Worm (Caenorhabditis elegans) whole organism, young adult: ENCODE data around the gene C15C8.7.

Source experiments
- B0019.2 ChIP-seq: fragments of 200-800 bp; sonication (Bioruptor generic); conservative IDR thresholded peaks from 2 replicates; pipeline ENCODE4 v1.3.6; 2022; ENCODE audit warnings: missing genetic modification reagents, missing genetic modification characterization, missing compliant biosample characterization
- F10E7.11 ChIP-seq: sonication (generic microtip); optimal IDR thresholded peaks from 2 replicates; lab custom pipeline; 2017; ENCODE audit warnings: mild to moderate bottlenecking, missing genetic modification characterization, moderate library complexity, missing compliant biosample characterization
- F22D6.2 ChIP-seq: sonication (generic microtip); optimal IDR thresholded peaks from 2 replicates; lab custom pipeline; 2016; ENCODE audit warnings: mild to moderate bottlenecking, missing genetic modification characterization, missing compliant biosample characterization
- F23B12.7 ChIP-seq: sonication (generic microtip); optimal IDR thresholded peaks from 2 replicates; lab custom pipeline; 2017; ENCODE audit warnings: missing genetic modification characterization, mild to moderate bottlenecking, missing compliant biosample characterization, antibody characterized with exemption, moderate library complexity; ENCODE audit not compliant: insufficient read depth
- F33H1.4 ChIP-seq: fragments of 200-800 bp; sonication (Bioruptor generic); IDR thresholded peaks from 2 replicates; pipeline ENCODE4 v1.3.6; 2022; ENCODE audit warnings: missing genetic modification reagents, missing genetic modification characterization, missing compliant biosample characterization
- F39B2.1 ChIP-seq: fragments of 200-800 bp; sonication (Bioruptor generic); IDR thresholded peaks from 2 replicates; pipeline ENCODE4 v1.3.6; 2022; ENCODE audit warnings: missing genetic modification reagents, missing genetic modification characterization, missing compliant biosample characterization
- F55B11.4 ChIP-seq: sonication (generic microtip); optimal IDR thresholded peaks from 2 replicates; lab custom pipeline; 2016; ENCODE audit warnings: missing compliant biosample characterization, missing genetic modification characterization, borderline replicate concordance; ENCODE audit not compliant: insufficient read depth
- F57C9.4 ChIP-seq: sonication (generic microtip); optimal IDR thresholded peaks from 2 replicates; lab custom pipeline; 2017; ENCODE audit warnings: mild to moderate bottlenecking, missing genetic modification characterization, missing compliant biosample characterization
- T07F8.4 ChIP-seq: sonication (generic microtip); optimal IDR thresholded peaks from 2 replicates; lab custom pipeline; 2016; ENCODE audit warnings: mild to moderate bottlenecking, missing genetic modification characterization, moderate library complexity, missing compliant biosample characterization
- Y67H2A.10 ChIP-seq: fragments of 200-800 bp; sonication (Bioruptor generic); conservative IDR thresholded peaks from 2 replicates; pipeline ENCODE4 v1.3.6; 2022; ENCODE audit warnings: missing genetic modification reagents, missing genetic modification characterization, missing compliant biosample characterization
- Y79H2A.3 ChIP-seq: fragments of 200-800 bp; sonication (Bioruptor generic); conservative IDR thresholded peaks from 2 replicates; pipeline ENCODE4 v1.3.6; 2022; ENCODE audit warnings: missing genetic modification reagents, missing genetic modification characterization, missing compliant biosample characterization
- ZK185.1 ChIP-seq: sonication (generic microtip); optimal IDR thresholded peaks from 2 replicates; lab custom pipeline; 2016; ENCODE audit warnings: mild to moderate bottlenecking, missing genetic modification characterization, missing compliant biosample characterization; ENCODE audit not compliant: poor library complexity, severe bottlenecking
- ama-1 ChIP-seq, 3 experiments: fragments of 150-350 bp in 1 of 3; sonication (generic microtip) in 2 of 3; optimal IDR thresholded peaks; 2 replicates each; lab custom pipeline; 2014 to 2018; ENCODE audit warnings: missing biosample characterization in 2 of 3, missing genetic modification characterization in 2 of 3, missing genetic modification reagents in 2 of 3
- ccch-3 ChIP-seq: fragments of 200-800 bp; sonication (Bioruptor generic); optimal IDR thresholded peaks from 2 replicates; lab custom pipeline; 2018; ENCODE audit warnings: mild to moderate bottlenecking, missing genetic modification characterization, missing compliant biosample characterization
- ceh-100 ChIP-seq: fragments of 200-800 bp; sonication (Bioruptor generic); IDR thresholded peaks from 2 replicates; pipeline ENCODE4 v1.3.6; 2022; ENCODE audit warnings: missing genetic modification reagents, missing genetic modification characterization, missing compliant biosample characterization
- ceh-27 ChIP-seq: fragments of 200-800 bp; sonication (Bioruptor generic); optimal IDR thresholded peaks from 2 replicates; lab custom pipeline; 2018; ENCODE audit warnings: mild to moderate bottlenecking, missing genetic modification characterization, moderate library complexity, missing compliant biosample characterization
- ceh-40 ChIP-seq: fragments of 200-800 bp; sonication (Bioruptor generic); IDR thresholded peaks from 2 replicates; pipeline ENCODE4 v1.3.6; 2022; ENCODE audit warnings: missing genetic modification characterization, missing compliant biosample characterization
- ceh-58 ChIP-seq: fragments of 200-800 bp; sonication (Bioruptor generic); IDR thresholded peaks from 2 replicates; pipeline ENCODE4 v1.3.6; 2022; ENCODE audit warnings: missing genetic modification characterization, missing compliant biosample characterization
- ceh-79 ChIP-seq: sonication (generic microtip); optimal IDR thresholded peaks from 2 replicates; lab custom pipeline; 2017; ENCODE audit warnings: mild to moderate bottlenecking, missing genetic modification characterization, missing compliant biosample characterization
- die-1 ChIP-seq: sonication (generic microtip); optimal IDR thresholded peaks from 2 replicates; lab custom pipeline; 2016; ENCODE audit warnings: missing genotype, mild to moderate bottlenecking, missing genetic modification characterization, missing compliant biosample characterization
- dpff-1 ChIP-seq: sonication (generic microtip); optimal IDR thresholded peaks from 2 replicates; lab custom pipeline; 2017; ENCODE audit warnings: mild to moderate bottlenecking, missing genetic modification characterization, missing compliant biosample characterization
- fkh-3 ChIP-seq: sonication (generic microtip); optimal IDR thresholded peaks from 2 replicates; lab custom pipeline; 2016; ENCODE audit warnings: mild to moderate bottlenecking, missing genetic modification characterization, missing compliant biosample characterization
- gei-17 ChIP-seq: fragments of 200-800 bp; sonication (Bioruptor generic); optimal IDR thresholded peaks from 2 replicates; lab custom pipeline; 2018; ENCODE audit warnings: mild to moderate bottlenecking, missing genetic modification characterization, missing compliant biosample characterization
- hmg-1.2 ChIP-seq: fragments of 200-800 bp; sonication (Bioruptor generic); IDR thresholded peaks from 2 replicates; pipeline ENCODE4 v1.3.6; 2022; ENCODE audit warnings: missing genetic modification reagents, missing genetic modification characterization, missing compliant biosample characterization
- hrde-1 ChIP-seq: sonication (generic microtip); optimal IDR thresholded peaks from 2 replicates; lab custom pipeline; 2016; ENCODE audit warnings: missing genetic modification characterization, mild to moderate bottlenecking, missing compliant biosample characterization, moderate library complexity, missing genotype, missing genetic modification reagents, borderline replicate concordance
- let-526 ChIP-seq: fragments of 200-800 bp; sonication (Bioruptor generic); IDR thresholded peaks from 2 replicates; pipeline ENCODE4 v1.3.6; 2022; ENCODE audit warnings: missing genetic modification reagents, missing genetic modification characterization, missing compliant biosample characterization
- lin-26 ChIP-seq: fragments of 200-800 bp; sonication (Bioruptor generic); IDR thresholded peaks from 2 replicates; pipeline ENCODE4 v1.3.6; 2022; ENCODE audit warnings: missing genetic modification reagents, missing genetic modification characterization, missing compliant biosample characterization
- lsy-27 ChIP-seq: sonication (generic microtip); optimal IDR thresholded peaks from 2 replicates; lab custom pipeline; 2017; ENCODE audit warnings: missing genetic modification characterization, mild to moderate bottlenecking, missing compliant biosample characterization, antibody characterized with exemption, missing genotype, borderline replicate concordance; ENCODE audit not compliant: insufficient read depth
- madf-10 ChIP-seq: sonication (generic microtip); optimal IDR thresholded peaks from 2 replicates; lab custom pipeline; 2016; ENCODE audit warnings: mild to moderate bottlenecking, missing genetic modification characterization, missing compliant biosample characterization
- madf-3 ChIP-seq: fragments of 200-800 bp; sonication (Bioruptor generic); IDR thresholded peaks from 2 replicates; pipeline ENCODE4 v1.3.6; 2022; ENCODE audit warnings: missing genetic modification reagents, missing genetic modification characterization, missing compliant biosample characterization
- madf-6 ChIP-seq: fragments of 200-800 bp; sonication (Bioruptor generic); IDR thresholded peaks from 2 replicates; pipeline ENCODE4 v1.3.6; 2022; ENCODE audit warnings: missing genetic modification reagents, missing genetic modification characterization, missing compliant biosample characterization
- madf-8 ChIP-seq: fragments of 200-800 bp; sonication (Bioruptor generic); conservative IDR thresholded peaks from 2 replicates; pipeline ENCODE4 v1.3.6; 2022; ENCODE audit warnings: missing genetic modification reagents, missing genetic modification characterization, missing compliant biosample characterization
- mcd-1 ChIP-seq: fragments of 200-800 bp; sonication (Bioruptor generic); IDR thresholded peaks from 2 replicates; pipeline ENCODE4 v1.3.6; 2022; ENCODE audit warnings: missing genetic modification reagents, missing genetic modification characterization, missing compliant biosample characterization
- pbrm-1 ChIP-seq: fragments of 200-800 bp; sonication (Bioruptor generic); IDR thresholded peaks from 2 replicates; pipeline ENCODE4 v1.3.6; 2022; ENCODE audit warnings: missing genetic modification reagents, missing genetic modification characterization, missing compliant biosample characterization
- rec-8 ChIP-seq, 2 experiments: sonication (generic microtip); optimal IDR thresholded peaks; 2 replicates each; lab custom pipeline; 2016; ENCODE audit warnings: mild to moderate bottlenecking in 2 of 2, missing genetic modification characterization in 2 of 2, missing genetic modification reagents in 2 of 2, missing genotype in 2 of 2, missing biosample characterization in 1 of 2, missing compliant biosample characterization in 1 of 2, moderate library complexity in 1 of 2
- sea-2 ChIP-seq: fragments of 200-800 bp; sonication (Bioruptor generic); IDR thresholded peaks from 2 replicates; pipeline ENCODE4 v1.3.6; 2022; ENCODE audit warnings: missing genetic modification characterization, missing compliant biosample characterization
- snpc-1.3 ChIP-seq: sonication (generic microtip); optimal IDR thresholded peaks from 2 replicates; lab custom pipeline; 2017; ENCODE audit warnings: missing genetic modification characterization, mild to moderate bottlenecking, missing compliant biosample characterization, antibody characterized with exemption, moderate library complexity, missing genotype, missing genetic modification reagents; ENCODE audit not compliant: insufficient read depth
- snpc-3.4 ChIP-seq: sonication (generic microtip); optimal IDR thresholded peaks from 2 replicates; lab custom pipeline; 2017; ENCODE audit warnings: missing genetic modification characterization, mild to moderate bottlenecking, missing compliant biosample characterization, antibody characterized with exemption, moderate library complexity, missing genotype, missing genetic modification reagents
- somi-1 ChIP-seq: fragments of 200-800 bp; sonication (Bioruptor generic); optimal IDR thresholded peaks from 2 replicates; lab custom pipeline; 2018; ENCODE audit warnings: mild to moderate bottlenecking, missing genetic modification characterization, missing compliant biosample characterization
- tbx-9 ChIP-seq: sonication (generic microtip); optimal IDR thresholded peaks from 2 replicates; lab custom pipeline; 2016; ENCODE audit warnings: borderline replicate concordance, missing genetic modification characterization, inconsistent platforms, missing compliant biosample characterization
- xnd-1 ChIP-seq: sonication (generic microtip); optimal IDR thresholded peaks from 2 replicates; lab custom pipeline; 2016; ENCODE audit warnings: missing genotype, missing genetic modification reagents, missing genetic modification characterization, missing compliant biosample characterization
- zim-3 ChIP-seq: sonication (generic microtip); optimal IDR thresholded peaks from 2 replicates; lab custom pipeline; 2017; ENCODE audit warnings: mild to moderate bottlenecking, missing genetic modification characterization, moderate library complexity, missing compliant biosample characterization
- ztf-22 ChIP-seq: fragments of 200-800 bp; sonication (Bioruptor generic); optimal IDR thresholded peaks from 2 replicates; lab custom pipeline; 2018; ENCODE audit warnings: mild to moderate bottlenecking, missing genetic modification characterization, moderate library complexity, missing compliant biosample characterization
- ztf-25 ChIP-seq: fragments of 200-800 bp; sonication (Bioruptor generic); IDR thresholded peaks from 2 replicates; pipeline ENCODE4 v1.3.6; 2022; ENCODE audit warnings: missing genetic modification reagents, missing genetic modification characterization, missing compliant biosample characterization
- ztf-26 ChIP-seq: sonication (generic microtip); optimal IDR thresholded peaks from 2 replicates; lab custom pipeline; 2017; ENCODE audit warnings: missing genetic modification characterization, missing compliant biosample characterization
- ztf-28 ChIP-seq: fragments of 200-800 bp; sonication (Bioruptor generic); IDR thresholded peaks from 2 replicates; pipeline ENCODE4 v1.3.6; 2022; ENCODE audit warnings: missing genetic modification reagents, missing genetic modification characterization, missing compliant biosample characterization

Gene C15C8.7

DNA sequence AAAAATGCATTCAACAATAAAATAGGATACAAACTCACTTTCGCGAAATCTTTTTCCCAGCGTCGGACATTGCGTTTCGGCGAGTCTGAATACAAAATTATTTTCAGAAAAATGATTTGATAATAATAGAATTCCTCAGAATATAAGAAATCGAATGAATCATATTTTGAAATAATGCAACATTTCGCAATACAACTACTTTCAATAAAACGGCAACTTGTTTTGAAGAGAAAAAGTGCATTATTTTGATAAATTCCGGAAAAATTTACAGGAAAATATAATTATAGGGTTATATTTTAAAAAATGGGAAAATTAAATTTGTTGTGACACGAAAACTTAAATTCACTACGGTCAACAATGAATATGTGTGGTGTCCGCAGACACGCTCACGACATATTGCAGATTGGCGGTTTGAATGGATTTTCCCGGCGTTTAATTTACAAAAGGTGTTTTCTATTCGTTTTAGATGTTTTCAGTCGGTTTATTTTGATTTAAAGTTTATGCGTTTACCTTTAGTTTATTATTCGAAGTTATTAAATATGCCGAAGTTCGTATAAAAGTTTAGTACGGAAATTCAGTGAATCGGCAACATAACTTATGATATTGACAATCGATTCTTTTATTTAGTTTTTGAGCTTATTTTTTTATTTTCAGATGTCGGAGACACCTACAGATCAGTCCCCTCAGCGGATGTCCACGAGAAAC lies 18.6 kb upstream of the C15C8.7 start, which contains the start of the genes abcf-1 and scc-3 (continued):
- TF ChIP-seq madf-8 (GFP tag; lab: Robert Waterston, UW) (peak; percentile 60), F33H1.4 (GFP tag; lab: Robert Waterston, UW) (peak; percentile 48), B0019.2 (no peak), ceh-27 (GFP tag; lab: Kevin White, UChicago) (no peak), let-526 (no peak), rec-8 (tag; optimal IDR thresholded peaks at IDR 0.05; lab: Kevin White, UChicago) (no peak), tbx-9 (tag; lab: Kevin White, UChicago) (no peak), sea-2 (GFP tag; lab: Robert Waterston, UW) (no peak), xnd-1 (tag; lab: Kevin White, UChicago) (peak; percentile 10), Y79H2A.3 (GFP tag; lab: Robert Waterston, UW) (no peak), ceh-79 (tag; lab: Kevin White, UChicago) (no peak), hmg-1.2 (GFP tag; lab: Robert Waterston, UW) (no peak), madf-10 (tag; lab: Kevin White, UChicago) (no peak), ztf-28 (GFP tag; lab: Robert Waterston, UW) (no peak), F55B11.4 (tag; lab: Kevin White, UChicago) (no peak), F23B12.7 (tag; lab: Kevin White, UChicago) (peak; percentile 25), ama-1 (optimal IDR thresholded peaks at IDR 0.05; lab: Kevin White, UChicago) (no peak), ama-1 (GFP tag; optimal IDR thresholded peaks at IDR 0.05; lab: Kevin White, UChicago) (no peak), gei-17 (GFP tag; lab: Kevin White, UChicago) (no peak), F57C9.4 (tag; lab: Kevin White, UChicago) (no peak), snpc-1.3 (tag; lab: Kevin White, UChicago) (peak; percentile 71), lsy-27 (no peak), T07F8.4 (tag; lab: Kevin White, UChicago) (no peak), F22D6.2 (tag; lab: Kevin White, UChicago) (no peak), somi-1 (GFP tag; lab: Kevin White, UChicago) (no peak), madf-3 (no peak), die-1 (tag; lab: Kevin White, UChicago) (no peak), Y67H2A.10 (GFP tag; lab: Robert Waterston, UW) (no peak), ZK185.1 (no peak), ztf-26 (tag; lab: Kevin White, UChicago) (no peak), ceh-58 (GFP tag; lab: Robert Waterston, UW) (no peak), dpff-1 (tag; lab: Kevin White, UChicago) (no peak), F39B2.1 (GFP tag; lab: Robert Waterston, UW) (no peak), lin-26 (GFP tag; lab: Robert Waterston, UW) (no peak), snpc-3.4 (tag; lab: Kevin White, UChicago) (peak; percentile 42), hrde-1 (tag; lab: Kevin White, UChicago) (no peak), pbrm-1 (GFP tag; lab: Robert Waterston, UW) (no peak), ztf-22 (GFP tag; lab: Kevin White, UChicago) (no peak), fkh-3 (tag; lab: Kevin White, UChicago) (no peak), ceh-40 (GFP tag; lab: Robert Waterston, UW) (no peak), madf-6 (GFP tag; lab: Robert Waterston, UW) (peak; percentile 81; the same call in 1 of the 2 replicates), ceh-100 (GFP tag; lab: Robert Waterston, UW) (no peak), zim-3 (tag; lab: Kevin White, UChicago) (no peak), ztf-25 (GFP tag; lab: Robert Waterston, UW) (no peak), mcd-1 (no peak), F10E7.11 (tag; lab: Kevin White, UChicago) (no peak), ccch-3 (no peak)
